Worm (Caenorhabditis elegans) whole organism, L4/young adult: Measurements from ENCODE around the gene H14N18.2.

Experiments used
- W03F9.2 ChIP-seq: fragments of 150-350 bp; optimal IDR thresholded peaks from 2 replicates; lab custom pipeline; 2014; ENCODE audit warnings: missing biosample characterization, missing genetic modification characterization
- him-1 ChIP-seq: sonication (generic microtip); optimal IDR thresholded peaks from 2 replicates; lab custom pipeline; 2016; ENCODE audit warnings: missing genotype, missing genetic modification reagents, missing genetic modification characterization, missing compliant biosample characterization

- TF ChIP-seq him-1 (tag; lab: Kevin White, UChicago) (no peak), W03F9.2 (tag; lab: Kevin White, UChicago) (no peak)
These were observed 11.5 kb downstream of the H14N18.2 start, which contains the start of gene T19A5.3 for ce11 chrV:8943963-8944362.
